Fruit fly (Drosophila melanogaster) whole organism, pupa: ENCODE measurements around the gene Scsalpha1.
A peak's percentile ranks its signal among the peaks of the same experiment; 100 is the strongest.

Source experiments
- CG10348 ChIP-seq: fragments of 200-800 bp; sonication (Bioruptor generic); IDR thresholded peaks from 2 replicates; pipeline ENCODE4 v1.3.6; 2022; ENCODE audit warnings: missing biosample characterization, missing genetic modification characterization
- CG13204 ChIP-seq: fragments of 200-800 bp; sonication (Bioruptor generic); optimal IDR thresholded peaks from 2 replicates; lab custom pipeline; 2018; ENCODE audit warnings: missing biosample characterization, mild to moderate bottlenecking, missing genetic modification characterization, moderate library complexity
- CG14655 ChIP-seq: fragments of 200-800 bp; sonication (Bioruptor generic); optimal IDR thresholded peaks from 3 replicates; lab custom pipeline; 2017; ENCODE audit warnings: mild to moderate bottlenecking, missing biosample characterization, missing genetic modification reagents, missing genetic modification characterization
- CG8159 ChIP-seq: fragments of 200-800 bp; sonication (Bioruptor generic); optimal IDR thresholded peaks from 3 replicates; lab custom pipeline; 2018; ENCODE audit warnings: missing biosample characterization, mild to moderate bottlenecking, missing genetic modification characterization, moderate library complexity
- Snoo ChIP-seq: fragments of 200-800 bp; sonication (Bioruptor generic); optimal IDR thresholded peaks from 3 replicates; lab custom pipeline; 2017; ENCODE audit warnings: missing biosample characterization, mild to moderate bottlenecking, missing genetic modification characterization, inconsistent platforms
- fd96Ca ChIP-seq: fragments of 200-800 bp; sonication (Bioruptor generic); IDR thresholded peaks from 3 replicates; pipeline ENCODE4 v1.3.6; 2022; ENCODE audit warnings: missing biosample characterization, missing genetic modification characterization

DNA sequence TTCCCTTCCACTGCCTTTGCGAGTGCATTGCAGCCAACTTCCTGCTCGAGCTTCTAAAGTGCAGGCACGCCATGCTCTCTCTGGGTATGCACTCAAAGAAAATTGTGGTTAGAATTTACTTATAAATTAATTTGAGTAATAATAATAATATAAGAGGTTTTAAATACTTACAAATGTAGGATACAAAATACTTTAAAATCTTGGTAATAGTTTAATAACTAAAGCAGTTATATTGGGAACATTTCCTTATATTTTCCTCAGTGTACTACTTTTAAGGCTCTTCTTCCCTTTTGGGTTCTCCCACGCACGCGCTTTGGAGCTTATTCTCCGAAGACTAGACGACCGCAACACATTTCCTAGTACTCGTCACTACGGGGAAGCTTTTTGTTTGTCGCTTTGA is 12.5 kb downstream of the Scsalpha1 start:
- TF ChIP-seq Snoo (no peak), CG10348 (GFP tag; lab: Robert Waterston, UW) (peak; percentile 60), fd96Ca (GFP tag; lab: Robert Waterston, UW) (peak; percentile 67; the same call in 2 of the 3 replicates), CG13204 (GFP tag; lab: Kevin White, UChicago) (no peak), CG14655 (GFP tag; lab: Kevin White, UChicago) (no peak), CG8159 (tag; lab: Kevin White, UChicago) (peak; percentile 85)
